Fruit fly (Drosophila melanogaster) whole organism, pupa: ENCODE results near the gene CheA87a.

Source experiments
- CG10348 ChIP-seq: fragments of 200-800 bp; sonication (Bioruptor generic); IDR thresholded peaks from 2 replicates; pipeline ENCODE4 v1.3.6; 2022; ENCODE audit warnings: missing biosample characterization, missing genetic modification characterization
- CG12605 ChIP-seq: fragments of 200-800 bp; sonication (Bioruptor generic); IDR thresholded peaks from 2 replicates; pipeline ENCODE4 v1.3.6; 2022; ENCODE audit warnings: missing biosample characterization, missing genetic modification characterization
- CG13204 ChIP-seq: fragments of 200-800 bp; sonication (Bioruptor generic); optimal IDR thresholded peaks from 2 replicates; lab custom pipeline; 2018; ENCODE audit warnings: missing biosample characterization, mild to moderate bottlenecking, missing genetic modification characterization, moderate library complexity
- CG14655 ChIP-seq: fragments of 200-800 bp; sonication (Bioruptor generic); optimal IDR thresholded peaks from 3 replicates; lab custom pipeline; 2017; ENCODE audit warnings: mild to moderate bottlenecking, missing biosample characterization, missing genetic modification reagents, missing genetic modification characterization
- CG15710 ChIP-seq: fragments of 200-800 bp; sonication (Bioruptor generic); optimal IDR thresholded peaks from 2 replicates; lab custom pipeline; 2018; ENCODE audit warnings: missing biosample characterization, mild to moderate bottlenecking, missing genetic modification characterization, moderate library complexity
- CG17806 ChIP-seq: fragments of 200-800 bp; sonication (Bioruptor generic); optimal IDR thresholded peaks from 2 replicates; lab custom pipeline; 2018; ENCODE audit warnings: missing biosample characterization, mild to moderate bottlenecking, missing genetic modification characterization, moderate library complexity
- CG32121 ChIP-seq: fragments of 200-800 bp; sonication (Bioruptor generic); IDR thresholded peaks from 2 replicates; pipeline ENCODE4 v1.3.6; 2022; ENCODE audit warnings: missing biosample characterization, missing genetic modification characterization
- CG34367 ChIP-seq: fragments of 200-800 bp; sonication (Bioruptor generic); optimal IDR thresholded peaks from 2 replicates; lab custom pipeline; 2018; ENCODE audit warnings: missing biosample characterization, mild to moderate bottlenecking, missing genetic modification characterization
- CG4496 ChIP-seq: fragments of 200-800 bp; sonication (Bioruptor generic); IDR thresholded peaks from 3 replicates; pipeline ENCODE4 v1.3.6; 2022; ENCODE audit warnings: missing biosample characterization, missing genetic modification characterization
- CG8159 ChIP-seq: fragments of 200-800 bp; sonication (Bioruptor generic); optimal IDR thresholded peaks from 3 replicates; lab custom pipeline; 2018; ENCODE audit warnings: missing biosample characterization, mild to moderate bottlenecking, missing genetic modification characterization, moderate library complexity
- CG8301 ChIP-seq: fragments of 200-800 bp; sonication (Bioruptor generic); optimal IDR thresholded peaks from 2 replicates; lab custom pipeline; 2018; ENCODE audit warnings: missing biosample characterization, mild to moderate bottlenecking, missing genetic modification characterization
- CG9948 ChIP-seq: fragments of 200-800 bp; sonication (Bioruptor generic); optimal IDR thresholded peaks from 2 replicates; lab custom pipeline; 2018; ENCODE audit warnings: missing biosample characterization, mild to moderate bottlenecking, missing genetic modification characterization, moderate library complexity
- D1 ChIP-seq: fragments of 200-800 bp; sonication (Bioruptor generic); optimal IDR thresholded peaks from 2 replicates; lab custom pipeline; 2018; ENCODE audit warnings: missing biosample characterization, mild to moderate bottlenecking, missing genetic modification characterization, moderate library complexity
- EcR ChIP-seq: fragments of 200-800 bp; sonication (Bioruptor generic); optimal IDR thresholded peaks from 3 replicates; lab custom pipeline; 2019; ENCODE audit warnings: missing biosample characterization, missing genetic modification characterization, mild to moderate bottlenecking, moderate library complexity, missing genetic modification reagents
- Ets98B ChIP-seq: fragments of 200-800 bp; sonication (Bioruptor generic); IDR thresholded peaks from 2 replicates; pipeline ENCODE4 v1.3.6; 2022; ENCODE audit warnings: missing biosample characterization, missing genetic modification characterization
- Pif1A ChIP-seq: fragments of 200-800 bp; sonication (Bioruptor generic); optimal IDR thresholded peaks from 3 replicates; lab custom pipeline; 2016; ENCODE audit warnings: missing biosample characterization, missing genetic modification characterization
- Pif1B ChIP-seq: fragments of 200-800 bp; sonication (Bioruptor generic); optimal IDR thresholded peaks from 3 replicates; lab custom pipeline; 2016; ENCODE audit warnings: missing biosample characterization, missing genetic modification characterization
- Snoo ChIP-seq: fragments of 200-800 bp; sonication (Bioruptor generic); optimal IDR thresholded peaks from 3 replicates; lab custom pipeline; 2017; ENCODE audit warnings: missing biosample characterization, mild to moderate bottlenecking, missing genetic modification characterization, inconsistent platforms
- fd96Ca ChIP-seq: fragments of 200-800 bp; sonication (Bioruptor generic); IDR thresholded peaks from 3 replicates; pipeline ENCODE4 v1.3.6; 2022; ENCODE audit warnings: missing biosample characterization, missing genetic modification characterization
- gl ChIP-seq: fragments of 200-800 bp; sonication (Bioruptor generic); optimal IDR thresholded peaks from 2 replicates; lab custom pipeline; 2018; ENCODE audit warnings: missing biosample characterization, mild to moderate bottlenecking, missing genetic modification characterization
- rn ChIP-seq: fragments of 200-800 bp; sonication (Bioruptor generic); IDR thresholded peaks from 2 replicates; pipeline ENCODE4 v1.3.6; 2022; ENCODE audit warnings: missing biosample characterization, missing genetic modification characterization

CheA87a gene

dm6 chr3R:13363347-13363994 is 6.0 kb upstream of the CheA87a start:
- TF ChIP-seq CG14655 (GFP tag; lab: Kevin White, UChicago) (no peak), gl (tag; lab: Kevin White, UChicago) (no peak), Pif1B (GFP tag; lab: Kevin White, UChicago) (no peak), CG8301 (tag; lab: Kevin White, UChicago) (no peak), CG13204 (GFP tag; lab: Kevin White, UChicago) (no peak)

- TF ChIP-seq CG8301 (tag; lab: Kevin White, UChicago), result peak; percentile 98
- TF ChIP-seq CG4496 (GFP tag; lab: Robert Waterston, UW), result peak; percentile 91
- TF ChIP-seq Snoo (tag; lab: Kevin White, UChicago), result peak; percentile 97
- peak; percentile 94 for TF ChIP-seq Pif1A
- TF ChIP-seq D1 (tag; lab: Kevin White, UChicago), result peak; percentile 98
- peak; percentile 83 for TF ChIP-seq fd96Ca (GFP tag; lab: Robert Waterston, UW)
- TF ChIP-seq CG17806 (tag; lab: Kevin White, UChicago), result peak; percentile 96
- TF ChIP-seq gl (tag; lab: Kevin White, UChicago), result peak; percentile 51
- TF ChIP-seq CG12605 (GFP tag; lab: Robert Waterston, UW), result peak; percentile 85
- TF ChIP-seq CG15710 (tag; lab: Kevin White, UChicago), result peak; percentile 95
- TF ChIP-seq EcR (GFP tag; lab: Kevin White, UChicago), result peak; percentile 39
- TF ChIP-seq CG8159, result peak; percentile 98
- TF ChIP-seq rn, result peak; percentile 85
- TF ChIP-seq CG34367 (tag; lab: Kevin White, UChicago), result peak; percentile 89
- peak; percentile 98 for TF ChIP-seq CG14655 (GFP tag; lab: Kevin White, UChicago)
- TF ChIP-seq CG9948, result peak; percentile 94
- peak; percentile 56; the same call in 1 of the 2 replicates for TF ChIP-seq CG10348
- peak; percentile 94 for TF ChIP-seq CG32121 (GFP tag; lab: Robert Waterston, UW)
- peak; percentile 93 for TF ChIP-seq Pif1B (GFP tag; lab: Kevin White, UChicago)
- TF ChIP-seq Ets98B (GFP tag; lab: Robert Waterston, UW), result peak; percentile 90
- peak; percentile 94 for TF ChIP-seq CG13204 (GFP tag; lab: Kevin White, UChicago)
Measured at dm6 chr3R:13364175-13365174, 5.0 kb upstream of the CheA87a start, which contains the start of gene Dic1. Gene Dic1, plus strand, starts transcription at chr3R:13364938.

DNA sequence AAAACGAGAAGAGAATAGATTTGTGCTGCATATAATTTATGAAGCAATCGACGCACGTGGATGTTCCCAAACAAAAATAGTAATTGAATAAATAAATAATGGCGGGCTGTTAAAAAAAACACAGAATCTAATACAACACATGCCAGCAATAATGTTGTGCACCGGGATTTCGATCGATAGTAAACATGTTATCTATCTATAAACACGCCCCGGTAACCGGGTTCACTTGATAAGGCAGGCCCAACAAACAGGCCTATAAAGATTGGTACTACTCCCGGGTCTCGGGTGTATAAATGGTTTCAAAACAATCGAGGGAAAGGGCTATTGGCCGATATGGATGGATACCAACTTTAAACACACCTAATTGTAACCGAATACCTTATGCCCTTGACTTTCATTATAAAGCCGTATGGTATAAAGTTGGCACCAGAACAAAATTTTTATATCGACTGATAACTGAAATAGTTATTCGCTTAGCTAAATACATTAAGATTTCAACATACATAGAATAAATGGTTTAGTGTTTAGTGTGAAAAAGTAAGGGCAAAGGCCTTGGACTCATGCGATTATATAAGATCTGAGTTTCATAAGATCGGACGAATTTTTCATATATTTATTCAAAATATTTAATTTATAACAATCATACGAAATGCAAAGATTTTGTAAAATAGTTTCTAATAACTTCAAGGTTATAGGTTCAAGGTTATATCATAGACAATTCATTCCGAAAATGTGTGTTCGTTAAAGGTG is 3.6 kb upstream of the CheA87a start:
- TF ChIP-seq Snoo (tag; lab: Kevin White, UChicago), result peak; percentile 24
- no peak for TF ChIP-seq fd96Ca (GFP tag; lab: Robert Waterston, UW)
- TF ChIP-seq EcR (GFP tag; lab: Kevin White, UChicago), result peak; percentile 11

DNA sequence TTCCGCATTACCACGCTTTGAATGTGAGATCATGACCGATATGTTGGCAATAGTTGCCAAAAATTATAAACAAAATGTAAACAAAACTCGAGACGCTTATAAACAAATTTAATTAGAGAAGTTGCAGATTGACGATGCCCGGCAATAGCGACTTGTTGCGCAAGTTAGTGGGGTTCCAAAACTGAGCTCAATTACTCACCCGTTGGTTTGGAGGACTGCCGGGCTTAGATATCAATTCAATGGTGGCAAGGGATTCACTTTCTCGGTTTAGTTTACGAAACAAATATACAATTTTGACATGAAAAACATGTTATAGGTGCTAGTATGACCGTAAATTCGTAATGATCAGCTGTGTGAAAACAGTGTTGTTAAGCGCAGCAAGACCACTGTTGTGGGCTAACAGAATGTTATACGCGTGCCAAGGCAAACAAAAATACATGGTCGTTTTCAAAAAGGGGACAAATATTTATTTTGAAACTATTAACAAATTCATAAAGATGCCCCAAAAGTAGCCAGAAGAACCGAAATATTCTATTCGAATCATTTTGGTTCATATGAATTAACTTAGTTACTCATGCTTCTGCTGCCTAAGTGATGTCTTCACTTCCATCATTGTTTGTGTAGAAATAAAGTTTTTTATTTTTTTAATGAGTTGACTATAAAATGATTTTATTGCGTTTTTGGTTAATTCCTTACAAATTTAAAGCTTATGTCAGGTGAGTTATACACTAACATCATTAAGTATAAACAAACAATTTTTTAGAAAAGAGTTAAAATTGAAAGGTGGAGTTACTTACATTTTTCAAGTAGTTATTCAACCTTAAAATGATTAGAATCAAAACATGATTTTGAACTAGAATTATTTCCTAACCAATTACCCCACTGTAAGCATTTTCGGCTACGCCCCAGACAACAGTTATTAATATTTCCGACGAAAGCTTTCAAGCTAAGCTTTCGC is 2.6 kb upstream of the CheA87a start, which contains the start of gene Elp6:
Gene Elp6, minus strand, starts transcription at position 350 of the 958 bp plus-strand sequence.
- peak; percentile 27 for TF ChIP-seq rn
- TF ChIP-seq CG4496 (GFP tag; lab: Robert Waterston, UW), result peak; percentile 70
- TF ChIP-seq Ets98B (GFP tag; lab: Robert Waterston, UW), result peak; percentile 35; the same call in 1 of the 2 replicates
- no peak for TF ChIP-seq gl (tag; lab: Kevin White, UChicago)
- peak; percentile 60 for TF ChIP-seq Pif1B (GFP tag; lab: Kevin White, UChicago)
- TF ChIP-seq CG34367 (tag; lab: Kevin White, UChicago), result peak; percentile 58
- peak; percentile 75 for TF ChIP-seq CG8301 (tag; lab: Kevin White, UChicago)
- TF ChIP-seq D1 (tag; lab: Kevin White, UChicago), result peak; percentile 49
- TF ChIP-seq CG14655 (GFP tag; lab: Kevin White, UChicago), result peak; percentile 84
- TF ChIP-seq CG17806 (tag; lab: Kevin White, UChicago), result peak; percentile 67
- TF ChIP-seq CG8159, result peak; percentile 86
- no peak for TF ChIP-seq CG10348
- peak; percentile 80 for TF ChIP-seq CG15710 (tag; lab: Kevin White, UChicago)
- TF ChIP-seq CG13204 (GFP tag; lab: Kevin White, UChicago), result peak; percentile 30
- TF ChIP-seq CG12605 (GFP tag; lab: Robert Waterston, UW), result no peak
- TF ChIP-seq CG32121 (GFP tag; lab: Robert Waterston, UW), result peak; percentile 47; the same call in 1 of the 2 replicates
- peak; percentile 77 for TF ChIP-seq Pif1A
- peak; percentile 26; the same call in 1 of the 3 replicates for TF ChIP-seq fd96Ca (GFP tag; lab: Robert Waterston, UW)
- no peak for TF ChIP-seq EcR (GFP tag; lab: Kevin White, UChicago)
- peak; percentile 75 for TF ChIP-seq CG9948
- peak; percentile 84 for TF ChIP-seq Snoo (tag; lab: Kevin White, UChicago)
